Fruit fly (Drosophila melanogaster) whole organism, embryonic: ENCODE results near the gene Ubc7.

Source experiments
- CG10209 ChIP-seq: fragments of 200-800 bp; sonication (Bioruptor generic); optimal IDR thresholded peaks from 3 replicates; lab custom pipeline; 2017; ENCODE audit warnings: missing biosample characterization, mild to moderate bottlenecking, missing genetic modification characterization, missing genetic modification reagents
- CG10267 ChIP-seq: fragments of 200-800 bp; sonication (Bioruptor generic); optimal IDR thresholded peaks from 2 replicates; lab custom pipeline; 2018; ENCODE audit warnings: missing biosample characterization, mild to moderate bottlenecking, missing genetic modification characterization, moderate library complexity
- CG11093 ChIP-seq: fragments of 200-800 bp; sonication (Bioruptor generic); IDR thresholded peaks from 3 replicates; pipeline ENCODE4 v1.3.6; 2022; ENCODE audit warnings: missing biosample characterization, missing genetic modification characterization
- CG11247 ChIP-seq: fragments of 200-800 bp; sonication (Bioruptor generic); IDR thresholded peaks from 2 replicates; pipeline ENCODE4 v1.3.6; 2022; ENCODE audit warnings: missing biosample characterization, missing genetic modification characterization
- CG12942 ChIP-seq: fragments of 200-800 bp; sonication (Bioruptor generic); optimal IDR thresholded peaks from 3 replicates; lab custom pipeline; 2016; ENCODE audit warnings: missing biosample characterization, missing genetic modification characterization
- CG13424 ChIP-seq: fragments of 200-800 bp; sonication (Bioruptor generic); optimal IDR thresholded peaks from 2 replicates; lab custom pipeline; 2019; ENCODE audit warnings: missing biosample characterization, mild to moderate bottlenecking, missing genetic modification characterization, moderate library complexity
- CG14441 ChIP-seq: fragments of 200-800 bp; sonication (Bioruptor generic); IDR thresholded peaks from 2 replicates; pipeline ENCODE4 v1.3.6; 2022; ENCODE audit warnings: missing biosample characterization, missing genetic modification characterization
- CG18011 ChIP-seq: fragments of 200-800 bp; sonication (Bioruptor generic); optimal IDR thresholded peaks from 2 replicates; lab custom pipeline; 2017; ENCODE audit warnings: missing biosample characterization, missing genetic modification characterization, mild to moderate bottlenecking, moderate library complexity, missing genotype
- CG30431 ChIP-seq: fragments of 200-800 bp; sonication (Bioruptor generic); optimal IDR thresholded peaks from 2 replicates; lab custom pipeline; 2017; ENCODE audit warnings: missing biosample characterization, missing genetic modification characterization
- CG31441 ChIP-seq: fragments of 200-800 bp; sonication (Bioruptor generic); IDR thresholded peaks from 2 replicates; pipeline ENCODE4 v1.3.6; 2022; ENCODE audit warnings: missing biosample characterization, missing genetic modification characterization
- CG3407 ChIP-seq: fragments of 200-800 bp; sonication (Bioruptor generic); optimal IDR thresholded peaks from 2 replicates; lab custom pipeline; 2018; ENCODE audit warnings: missing biosample characterization, mild to moderate bottlenecking, missing genetic modification characterization
- CG3847 ChIP-seq: fragments of 200-800 bp; sonication (Bioruptor generic); IDR thresholded peaks from 2 replicates; pipeline ENCODE4 v1.3.6; 2022; ENCODE audit warnings: missing biosample characterization, missing genetic modification characterization
- CG4360 ChIP-seq: fragments of 200-800 bp; sonication (Bioruptor generic); IDR thresholded peaks from 2 replicates; pipeline ENCODE4 v1.3.6; 2022; ENCODE audit warnings: missing biosample characterization, missing genetic modification characterization
- CG7271 ChIP-seq: fragments of 200-800 bp; sonication (Bioruptor generic); optimal IDR thresholded peaks from 2 replicates; lab custom pipeline; 2018; ENCODE audit warnings: missing biosample characterization, mild to moderate bottlenecking, missing genetic modification characterization, moderate library complexity
- CG8924 ChIP-seq: fragments of 200-800 bp; optimal IDR thresholded peaks from 3 replicates; lab custom pipeline; 2019; ENCODE audit warnings: missing biosample characterization, mild to moderate bottlenecking, missing genetic modification characterization, moderate library complexity
- CHES-1-like ChIP-seq: fragments of 200-800 bp; sonication (Bioruptor generic); optimal IDR thresholded peaks from 2 replicates; lab custom pipeline; 2016; ENCODE audit warnings: missing biosample characterization, missing genetic modification characterization
- Camta ChIP-seq: fragments of 200-800 bp; sonication (Bioruptor generic); optimal IDR thresholded peaks from 2 replicates; lab custom pipeline; 2016; ENCODE audit warnings: missing biosample characterization, missing genetic modification characterization
- CoRest ChIP-seq: fragments of 200-800 bp; sonication (Bioruptor generic); optimal IDR thresholded peaks from 3 replicates; lab custom pipeline; 2018; ENCODE audit warnings: missing biosample characterization, mild to moderate bottlenecking, missing genetic modification characterization, moderate library complexity
- Dfd ChIP-seq, 2 experiments: fragments of >200 bp; optimal IDR thresholded peaks; 2 replicates each; lab custom pipeline; 2017; ENCODE audit warnings: missing biosample characterization in 2 of 2, missing genetic modification characterization in 2 of 2
- ERR ChIP-seq: fragments of 200-800 bp; sonication (Bioruptor generic); optimal IDR thresholded peaks from 2 replicates; lab custom pipeline; 2016; ENCODE audit warnings: missing biosample characterization, missing genetic modification characterization
- Ets65A ChIP-seq: fragments of 200-800 bp; sonication (Bioruptor generic); peaks from one replicate; lab custom pipeline; 2016; ENCODE audit warnings: missing biosample characterization, missing genetic modification characterization
- Gug ChIP-seq: fragments of 200-800 bp; sonication (Bioruptor generic); IDR thresholded peaks from 4 replicates; pipeline ENCODE4 v1.3.6; 2022; ENCODE audit warnings: missing biosample characterization, missing genetic modification characterization
- Lhr ChIP-seq: fragments of 200-800 bp; sonication (Bioruptor generic); optimal IDR thresholded peaks from 3 replicates; lab custom pipeline; 2017; ENCODE audit warnings: mild to moderate bottlenecking, missing biosample characterization, missing genetic modification reagents, missing genetic modification characterization
- Max ChIP-seq: fragments of 200-800 bp; sonication (Bioruptor generic); optimal IDR thresholded peaks from 2 replicates; lab custom pipeline; 2016; ENCODE audit warnings: missing biosample characterization, mild to moderate bottlenecking, missing genetic modification characterization
- Myb ChIP-seq: fragments of 200-800 bp; sonication (Bioruptor generic); optimal IDR thresholded peaks from 2 replicates; lab custom pipeline; 2016; ENCODE audit warnings: missing biosample characterization, missing genetic modification characterization
- Opbp ChIP-seq: fragments of 200-800 bp; sonication (Bioruptor generic); IDR thresholded peaks from 3 replicates; pipeline ENCODE4 v1.3.6; 2022; ENCODE audit warnings: missing biosample characterization, missing genetic modification characterization; ENCODE audit not compliant: partially characterized antibody
- Ssrp ChIP-seq: fragments of 200-800 bp; sonication (Bioruptor generic); optimal IDR thresholded peaks from 2 replicates; lab custom pipeline; 2018; ENCODE audit warnings: missing biosample characterization, mild to moderate bottlenecking, missing genetic modification characterization, moderate library complexity
- Xrp1 ChIP-seq: fragments of 200-800 bp; sonication (Bioruptor generic); IDR thresholded peaks from 2 replicates; pipeline ENCODE4 v1.3.6; 2022; ENCODE audit warnings: missing biosample characterization, missing genetic modification characterization
- ase ChIP-seq: fragments of 200-800 bp; sonication (Bioruptor generic); IDR thresholded peaks from 3 replicates; pipeline ENCODE4 v1.3.6; 2022; ENCODE audit warnings: missing biosample characterization, missing genetic modification characterization
- cg ChIP-seq: fragments of 200-800 bp; sonication (Bioruptor generic); optimal IDR thresholded peaks from 3 replicates; lab custom pipeline; 2019; ENCODE audit warnings: missing biosample characterization, mild to moderate bottlenecking, missing genetic modification characterization, moderate library complexity
- da ChIP-seq: fragments of 200-800 bp; sonication (Bioruptor generic); optimal IDR thresholded peaks from 2 replicates; lab custom pipeline; 2016; ENCODE audit warnings: missing biosample characterization, missing genetic modification characterization
- en ChIP-seq: fragments of 200-800 bp; sonication (Bioruptor generic); optimal IDR thresholded peaks from 2 replicates; lab custom pipeline; 2016; ENCODE audit warnings: missing biosample characterization, missing genetic modification characterization
- eve ChIP-seq, 2 experiments: fragments of >200 bp; optimal IDR thresholded peaks; 2 replicates each; lab custom pipeline; 2017; ENCODE audit warnings: missing biosample characterization in 2 of 2, missing genetic modification characterization in 2 of 2
- ewg ChIP-seq: fragments of 200-800 bp; sonication (Bioruptor generic); optimal IDR thresholded peaks from 3 replicates; lab custom pipeline; 2017; ENCODE audit warnings: mild to moderate bottlenecking, missing biosample characterization, missing genetic modification reagents, missing genetic modification characterization
- fd3F ChIP-seq: fragments of 200-800 bp; sonication (Bioruptor generic); optimal IDR thresholded peaks from 2 replicates; lab custom pipeline; 2018; ENCODE audit warnings: missing biosample characterization, mild to moderate bottlenecking, missing genetic modification characterization, moderate library complexity
- fd96Cb ChIP-seq: fragments of 200-800 bp; sonication (Bioruptor generic); optimal IDR thresholded peaks from 2 replicates; lab custom pipeline; 2018; ENCODE audit warnings: missing biosample characterization, mild to moderate bottlenecking, missing genetic modification characterization, moderate library complexity
- hb ChIP-seq: fragments of 200-800 bp; sonication (Bioruptor generic); IDR thresholded peaks from 3 replicates; pipeline ENCODE4 v1.3.6; 2022; ENCODE audit warnings: missing biosample characterization, missing genetic modification characterization; ENCODE audit not compliant: partially characterized antibody
- jigr1 ChIP-seq: fragments of 200-800 bp; sonication (Bioruptor generic); IDR thresholded peaks from 3 replicates; pipeline ENCODE4 v1.3.6; 2022; ENCODE audit warnings: missing biosample characterization, missing genetic modification characterization
- knrl ChIP-seq: fragments of 200-800 bp; sonication (Bioruptor generic); IDR thresholded peaks from 3 replicates; pipeline ENCODE4 v1.3.6; 2022; ENCODE audit warnings: missing biosample characterization, missing genetic modification characterization; ENCODE audit not compliant: partially characterized antibody
- mam ChIP-seq: fragments of 200-800 bp; sonication (Bioruptor generic); optimal IDR thresholded peaks from 3 replicates; lab custom pipeline; 2016; ENCODE audit warnings: missing biosample characterization, missing genetic modification characterization
- pan ChIP-seq, 4 experiments: fragments of >200 bp in 3 of 4; fragments of 200-800 bp in 1 of 4; sonication (Bioruptor generic) in 1 of 4; optimal IDR thresholded peaks in 3 of 4; IDR thresholded peaks in 1 of 4; 2 replicates each; pipeline versions ENCODE4 v1.3.6 to Lab custom; 2017 to 2022; ENCODE audit warnings: missing biosample characterization in 2 of 4, missing genetic modification characterization in 2 of 4, mixed read lengths in 1 of 4
- pita ChIP-seq: fragments of 200-800 bp; sonication (Bioruptor generic); optimal IDR thresholded peaks from 2 replicates; lab custom pipeline; 2017; ENCODE audit warnings: missing biosample characterization, mild to moderate bottlenecking, missing genetic modification characterization
- pros ChIP-seq: fragments of 200-800 bp; sonication (Bioruptor generic); optimal IDR thresholded peaks from 3 replicates; lab custom pipeline; 2019; ENCODE audit warnings: missing biosample characterization, mild to moderate bottlenecking, missing genetic modification characterization, moderate library complexity
- pum ChIP-seq: fragments of 200-800 bp; sonication (Bioruptor generic); optimal IDR thresholded peaks from 2 replicates; lab custom pipeline; 2016; ENCODE audit warnings: missing biosample characterization, missing genetic modification characterization
- ro ChIP-seq: fragments of 200-800 bp; sonication (Bioruptor generic); IDR thresholded peaks from 2 replicates; pipeline ENCODE4 v1.3.6; 2022; ENCODE audit warnings: missing biosample characterization, missing genetic modification characterization
- sim ChIP-seq: fragments of 200-800 bp; sonication (Bioruptor generic); IDR thresholded peaks from 2 replicates; pipeline ENCODE4 v1.3.6; 2022; ENCODE audit warnings: missing biosample characterization, missing genetic modification characterization
- stwl ChIP-seq: fragments of 200-800 bp; sonication (Bioruptor generic); optimal IDR thresholded peaks from 3 replicates; lab custom pipeline; 2018; ENCODE audit warnings: missing biosample characterization, mild to moderate bottlenecking, missing genetic modification characterization, moderate library complexity
- tll ChIP-seq, 2 experiments: fragments of 200-800 bp in 1 of 2; fragments of >200 bp in 1 of 2; sonication (Bioruptor generic) in 1 of 2; optimal IDR thresholded peaks; 2 replicates each; lab custom pipeline; 2017 to 2019; ENCODE audit warnings: missing biosample characterization in 2 of 2, missing genetic modification characterization in 2 of 2, mild to moderate bottlenecking in 1 of 2, moderate library complexity in 1 of 2
- vfl ChIP-seq: fragments of 200-800 bp; sonication (Bioruptor generic); optimal IDR thresholded peaks from 2 replicates; lab custom pipeline; 2016; ENCODE audit warnings: missing biosample characterization, missing genetic modification characterization
- zfh2 ChIP-seq: fragments of 200-800 bp; sonication (Bioruptor generic); optimal IDR thresholded peaks from 2 replicates; lab custom pipeline; 2016; ENCODE audit warnings: missing biosample characterization, missing genetic modification characterization

Ubc7 gene

DNA sequence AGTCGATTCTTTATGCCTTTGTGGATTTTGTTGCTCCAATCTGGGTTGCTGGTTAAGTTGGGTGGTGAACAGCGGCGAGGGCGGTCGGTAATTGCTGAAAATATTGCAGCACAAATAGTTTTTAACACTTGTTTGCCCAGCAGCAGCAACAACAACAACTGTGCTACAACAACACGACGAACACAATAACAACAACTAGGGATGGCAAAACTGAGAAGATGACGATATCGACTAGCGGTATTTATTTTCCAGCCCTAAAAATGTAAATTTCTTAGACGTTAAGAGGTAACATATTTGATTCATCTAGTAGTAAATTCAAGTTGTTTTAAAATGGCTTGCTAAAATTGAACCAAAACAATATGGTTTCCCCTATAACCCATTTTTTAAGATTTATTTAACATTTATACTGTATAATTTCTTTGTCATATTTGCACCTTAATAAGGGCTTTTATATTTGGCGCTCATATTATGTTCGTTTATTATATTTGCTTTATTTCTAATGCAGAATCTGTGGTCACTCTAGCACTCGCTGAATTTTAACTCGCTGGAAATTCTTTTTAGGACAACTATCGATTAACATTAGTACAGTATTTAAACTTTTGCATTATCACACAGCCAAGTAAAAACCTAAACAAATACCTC, 5.0 kb downstream of the Ubc7 start (continued):
- TF ChIP-seq ase (GFP tag; lab: Robert Waterston, UW) (no peak), CG10267 (peak; percentile 5), Camta (GFP tag; lab: Kevin White, UChicago) (no peak), ro (GFP tag; lab: Robert Waterston, UW) (no peak), da (GFP tag; lab: Kevin White, UChicago) (no peak), CG4360 (GFP tag; lab: Robert Waterston, UW) (peak; percentile 99), ERR (GFP tag; lab: Kevin White, UChicago) (no peak), Ssrp (tag; lab: Kevin White, UChicago) (no peak), vfl (GFP tag; lab: Kevin White, UChicago) (no peak), CG7271 (no peak), en (GFP tag; lab: Kevin White, UChicago) (no peak), sim (no peak), Ets65A (GFP tag; lab: Kevin White, UChicago) (peak; percentile 36), CG12942 (GFP tag; lab: Kevin White, UChicago) (no peak), Xrp1 (no peak; the same call in 1 of the 2 replicates), zfh2 (GFP tag; lab: Kevin White, UChicago) (no peak), CG13424 (tag; lab: Kevin White, UChicago) (peak; percentile 2), knrl (GFP tag; lab: Robert Waterston, UW) (no peak), CG11093 (GFP tag; lab: Robert Waterston, UW) (no peak), Myb (GFP tag; lab: Kevin White, UChicago) (peak; percentile 8), pum (no peak), pros (GFP tag; lab: Kevin White, UChicago) (no peak), Lhr (peak; percentile 2), CG3847 (GFP tag; lab: Robert Waterston, UW) (no peak), CHES-1-like (GFP tag; lab: Kevin White, UChicago) (no peak), CG11247 (GFP tag; lab: Robert Waterston, UW) (no peak), jigr1 (GFP tag; lab: Robert Waterston, UW) (no peak), CG14441 (no peak), mam (GFP tag; lab: Kevin White, UChicago) (no peak), cg (GFP tag; lab: Kevin White, UChicago) (no peak), Gug (GFP tag; lab: Robert Waterston, UW) (no peak), CG8924 (tag; lab: Kevin White, UChicago) (no peak), pan (optimal IDR thresholded peaks at IDR 0.05; lab: Kevin White, UChicago) (no peak), pan (GFP tag; optimal IDR thresholded peaks at IDR 0.05 in 1 of 2, IDR thresholded peaks at IDR 0.05 in 1 of 2) (no peak), CG10209 (GFP tag; lab: Kevin White, UChicago) (no peak), CG31441 (GFP tag; lab: Robert Waterston, UW) (peak; percentile 36; the same call in 1 of the 2 replicates), fd96Cb (tag; lab: Kevin White, UChicago) (no peak), CG3407 (no peak), stwl (tag; lab: Kevin White, UChicago) (peak; percentile 26), CG18011 (no peak), CoRest (peak; percentile 27), CG30431 (GFP tag; lab: Kevin White, UChicago) (no peak), eve (GFP tag; optimal IDR thresholded peaks at IDR 0.05; lab: Kevin White, UChicago) (no peak), ewg (no peak), hb (GFP tag; lab: Robert Waterston, UW) (no peak), pita (no peak), fd3F (GFP tag; lab: Kevin White, UChicago) (no peak), Max (no peak), Opbp (GFP tag; lab: Robert Waterston, UW) (peak; percentile 39; the same call in 1 of the 3 replicates), Dfd (GFP tag; optimal IDR thresholded peaks at IDR 0.05; lab: Kevin White, UChicago) (no peak), tll (GFP tag; optimal IDR thresholded peaks at IDR 0.05; lab: Kevin White, UChicago) (no peak)
